Worm (Caenorhabditis elegans) whole organism, L1 larva: ENCODE data around the gene acbp-4.

Experiments
- C04F5.9 ChIP-seq: sonication (generic microtip); optimal IDR thresholded peaks from 2 replicates; lab custom pipeline; 2016; ENCODE audit warnings: missing genetic modification characterization, missing compliant biosample characterization
- C16A3.4 ChIP-seq: fragments of 150-350 bp; optimal IDR thresholded peaks from 2 replicates; lab custom pipeline; 2014; ENCODE audit warnings: missing biosample characterization, missing genetic modification characterization
- C34B4.2 ChIP-seq: sonication (generic microtip); optimal IDR thresholded peaks from 2 replicates; lab custom pipeline; 2017; ENCODE audit warnings: mild to moderate bottlenecking, missing genetic modification characterization, missing compliant biosample characterization
- F16B12.6 ChIP-seq: fragments of 150-350 bp; optimal IDR thresholded peaks from 2 replicates; lab custom pipeline; 2014; ENCODE audit warnings: missing biosample characterization, missing genetic modification characterization
- aha-1 ChIP-seq: fragments of 150-350 bp; optimal IDR thresholded peaks from 2 replicates; lab custom pipeline; 2014; ENCODE audit warnings: missing biosample characterization, missing genetic modification characterization
- aly-2 ChIP-seq: fragments of 150-350 bp; optimal IDR thresholded peaks from 2 replicates; lab custom pipeline; 2014; ENCODE audit warnings: missing biosample characterization, missing genetic modification characterization
- ama-1 ChIP-seq: fragments of 150-350 bp; optimal IDR thresholded peaks from 2 replicates; lab custom pipeline; 2014
- blmp-1 ChIP-seq: fragments of 150-350 bp; optimal IDR thresholded peaks from 2 replicates; lab custom pipeline; 2014; ENCODE audit warnings: missing biosample characterization, missing genetic modification characterization
- ceh-63 ChIP-seq: fragments of 200-800 bp; sonication (Bioruptor generic); optimal IDR thresholded peaks from 2 replicates; lab custom pipeline; 2018; ENCODE audit warnings: mild to moderate bottlenecking, missing genetic modification characterization, missing compliant biosample characterization
- ceh-8 ChIP-seq: fragments of 200-800 bp; sonication (Bioruptor generic); optimal IDR thresholded peaks from 2 replicates; lab custom pipeline; 2018; ENCODE audit warnings: mild to moderate bottlenecking, missing genetic modification characterization, moderate library complexity, missing compliant biosample characterization
- ceh-82 ChIP-seq, 3 experiments: fragments of 150-350 bp in 1 of 3; sonication (generic microtip) in 2 of 3; optimal IDR thresholded peaks; 2 replicates each; lab custom pipeline; 2014 to 2017; ENCODE audit warnings: missing biosample characterization in 3 of 3, missing genetic modification characterization in 3 of 3
- ceh-88 ChIP-seq: fragments of 200-800 bp; sonication (Bioruptor generic); IDR thresholded peaks from 2 replicates; pipeline ENCODE4 v1.3.6; 2022; ENCODE audit warnings: missing genetic modification characterization, missing compliant biosample characterization
- ceh-90 ChIP-seq: sonication (generic microtip); optimal IDR thresholded peaks from 2 replicates; lab custom pipeline; 2016; ENCODE audit warnings: missing genetic modification characterization, missing compliant biosample characterization
- dsc-1 ChIP-seq: sonication (generic microtip); optimal IDR thresholded peaks from 2 replicates; lab custom pipeline; 2016; ENCODE audit warnings: mild to moderate bottlenecking, missing genetic modification characterization, missing compliant biosample characterization
- efl-1 ChIP-seq, 4 experiments: fragments of 150-350 bp; optimal IDR thresholded peaks in 3 of 4; peaks in 1 of 4; 1 replicate in 1 of 4; 2 replicates in 3 of 4; lab custom pipeline; 2014; ENCODE audit warnings: missing biosample characterization in 2 of 4, missing genetic modification characterization in 2 of 4, missing genetic modification reagents in 2 of 4
- efl-3 ChIP-seq: fragments of 200-800 bp; sonication (Bioruptor generic); optimal IDR thresholded peaks from 2 replicates; lab custom pipeline; 2018; ENCODE audit warnings: mild to moderate bottlenecking, missing genetic modification characterization, missing compliant biosample characterization
- egl-13 ChIP-seq: sonication (generic microtip); optimal IDR thresholded peaks from 2 replicates; lab custom pipeline; 2016; ENCODE audit warnings: missing genotype, missing genetic modification reagents, missing genetic modification characterization, missing compliant biosample characterization
- elt-2 ChIP-seq: sonication (generic microtip); optimal IDR thresholded peaks from 2 replicates; lab custom pipeline; 2016; ENCODE audit warnings: missing genetic modification characterization, mild to moderate bottlenecking, inconsistent platforms, missing compliant biosample characterization, missing genetic modification reagents
- fkh-8 ChIP-seq: sonication (generic microtip); optimal IDR thresholded peaks from 2 replicates; lab custom pipeline; 2016; ENCODE audit warnings: mild to moderate bottlenecking, missing genetic modification characterization, missing compliant biosample characterization
- fos-1 ChIP-seq: fragments of 150-350 bp; optimal IDR thresholded peaks from 2 replicates; lab custom pipeline; 2014; ENCODE audit warnings: missing biosample characterization, missing genetic modification characterization
- grh-1 ChIP-seq: fragments of 200-800 bp; sonication (Bioruptor generic); IDR thresholded peaks from 2 replicates; pipeline ENCODE4 v1.3.6; 2022; ENCODE audit warnings: missing genetic modification reagents, missing genetic modification characterization, missing compliant biosample characterization
- hlh-17 ChIP-seq: fragments of 200-800 bp; sonication (Bioruptor generic); optimal IDR thresholded peaks from 2 replicates; lab custom pipeline; 2018; ENCODE audit warnings: missing genetic modification characterization, mild to moderate bottlenecking, missing compliant biosample characterization, moderate library complexity, borderline replicate concordance
- hlh-4 ChIP-seq: sonication (generic microtip); optimal IDR thresholded peaks from 2 replicates; lab custom pipeline; 2016; ENCODE audit warnings: mild to moderate bottlenecking, missing genetic modification characterization, missing compliant biosample characterization
- hpl-2 ChIP-seq: fragments of 150-350 bp; optimal IDR thresholded peaks from 2 replicates; lab custom pipeline; 2014; ENCODE audit warnings: missing biosample characterization, missing genetic modification reagents, missing genetic modification characterization
- irx-1 ChIP-seq: sonication (generic microtip); optimal IDR thresholded peaks from 2 replicates; lab custom pipeline; 2016; ENCODE audit warnings: missing genetic modification characterization, missing compliant biosample characterization
- isw-1 ChIP-seq: fragments of 200-800 bp; sonication (Bioruptor generic); IDR thresholded peaks from 2 replicates; pipeline ENCODE4 v1.3.6; 2022; ENCODE audit warnings: missing genetic modification characterization, missing compliant biosample characterization
- jun-1 ChIP-seq: fragments of 150-350 bp; optimal IDR thresholded peaks from 2 replicates; lab custom pipeline; 2014; ENCODE audit warnings: missing biosample characterization, missing genetic modification reagents, missing genetic modification characterization
- lin-13 ChIP-seq: fragments of 150-350 bp; optimal IDR thresholded peaks from 2 replicates; lab custom pipeline; 2014; ENCODE audit warnings: missing biosample characterization, missing genetic modification reagents, missing genetic modification characterization
- lin-15B ChIP-seq: fragments of 150-350 bp; sonication (generic microtip); optimal IDR thresholded peaks from 3 replicates; lab custom pipeline; 2014; ENCODE audit warnings: missing biosample characterization, missing genetic modification characterization
- lin-35 ChIP-seq, 2 experiments: fragments of 150-350 bp; optimal IDR thresholded peaks; 2 replicates each; lab custom pipeline; 2014; ENCODE audit warnings: missing biosample characterization in 2 of 2, missing genetic modification characterization in 2 of 2, missing genetic modification reagents in 2 of 2
- lir-3 ChIP-seq: sonication (generic microtip); optimal IDR thresholded peaks from 2 replicates; lab custom pipeline; 2016; ENCODE audit warnings: mild to moderate bottlenecking, missing genetic modification characterization, moderate library complexity, missing compliant biosample characterization; ENCODE audit not compliant: poor library complexity
- mab-9 ChIP-seq: fragments of 200-800 bp; sonication (Bioruptor generic); IDR thresholded peaks from 2 replicates; pipeline ENCODE4 v1.3.6; 2022; ENCODE audit warnings: missing genetic modification reagents, missing genetic modification characterization, missing compliant biosample characterization
- mef-2 ChIP-seq: fragments of 150-350 bp; optimal IDR thresholded peaks from 2 replicates; lab custom pipeline; 2014; ENCODE audit warnings: missing biosample characterization, missing genetic modification characterization
- mep-1 ChIP-seq: fragments of 150-350 bp; optimal IDR thresholded peaks from 2 replicates; lab custom pipeline; 2014; ENCODE audit warnings: missing biosample characterization, missing genetic modification characterization
- nhr-19 ChIP-seq: fragments of 200-800 bp; sonication (Bioruptor generic); conservative IDR thresholded peaks from 2 replicates; pipeline ENCODE4 v1.3.6; 2022; ENCODE audit warnings: missing genetic modification characterization, missing compliant biosample characterization
- nhr-20 ChIP-seq: sonication (generic microtip); optimal IDR thresholded peaks from 2 replicates; lab custom pipeline; 2016; ENCODE audit warnings: mild to moderate bottlenecking, missing genetic modification characterization, missing compliant biosample characterization
- nhr-237 ChIP-seq: fragments of 150-350 bp; optimal IDR thresholded peaks from 2 replicates; lab custom pipeline; 2014; ENCODE audit warnings: missing biosample characterization, missing genetic modification characterization
- nhr-28 ChIP-seq: fragments of 150-350 bp; optimal IDR thresholded peaks from 2 replicates; lab custom pipeline; 2014; ENCODE audit warnings: missing biosample characterization, missing genetic modification characterization
- nhr-47 ChIP-seq: sonication (generic microtip); optimal IDR thresholded peaks from 2 replicates; lab custom pipeline; 2016; ENCODE audit warnings: mild to moderate bottlenecking, missing genetic modification characterization, moderate library complexity, missing compliant biosample characterization
- nhr-77 ChIP-seq: fragments of 150-350 bp; optimal IDR thresholded peaks from 2 replicates; lab custom pipeline; 2014; ENCODE audit warnings: missing biosample characterization, missing genetic modification characterization
- nhr-84 ChIP-seq: sonication (generic microtip); optimal IDR thresholded peaks from 2 replicates; lab custom pipeline; 2017; ENCODE audit warnings: missing biosample characterization, missing genetic modification characterization
- nhr-85 ChIP-seq: sonication (generic microtip); peaks from one replicate; lab custom pipeline; 2016; ENCODE audit warnings: missing genetic modification characterization, inconsistent platforms, missing compliant biosample characterization
- nhr-90 ChIP-seq: sonication (generic microtip); optimal IDR thresholded peaks from 2 replicates; lab custom pipeline; 2016; ENCODE audit warnings: mild to moderate bottlenecking, missing genetic modification characterization, missing compliant biosample characterization; ENCODE audit not compliant: poor library complexity
- pax-3 ChIP-seq: fragments of 200-800 bp; sonication (Bioruptor generic); optimal IDR thresholded peaks from 2 replicates; lab custom pipeline; 2018; ENCODE audit warnings: mild to moderate bottlenecking, missing genetic modification characterization, moderate library complexity, missing compliant biosample characterization
- pqm-1 ChIP-seq: sonication (generic microtip); optimal IDR thresholded peaks from 3 replicates; lab custom pipeline; 2017; ENCODE audit warnings: missing biosample characterization, missing genetic modification characterization
- rnt-1 ChIP-seq: sonication (generic microtip); optimal IDR thresholded peaks from 2 replicates; lab custom pipeline; 2016; ENCODE audit warnings: mild to moderate bottlenecking, missing genetic modification characterization, moderate library complexity, missing compliant biosample characterization
- swsn-7 ChIP-seq: sonication (generic microtip); optimal IDR thresholded peaks from 2 replicates; lab custom pipeline; 2016; ENCODE audit warnings: missing genetic modification characterization, missing compliant biosample characterization
- tbx-2 ChIP-seq: sonication (generic microtip); optimal IDR thresholded peaks from 2 replicates; lab custom pipeline; 2016; ENCODE audit warnings: missing genetic modification characterization, missing compliant biosample characterization
- unc-30 ChIP-seq: sonication (generic microtip); optimal IDR thresholded peaks from 2 replicates; lab custom pipeline; 2017; ENCODE audit warnings: missing biosample characterization, missing genetic modification characterization
- unc-62 ChIP-seq: fragments of 150-350 bp; optimal IDR thresholded peaks from 2 replicates; lab custom pipeline; 2014; ENCODE audit warnings: missing biosample characterization, missing genetic modification reagents, missing genetic modification characterization
- unc-98 ChIP-seq: fragments of 200-800 bp; sonication (Bioruptor generic); IDR thresholded peaks from 2 replicates; pipeline ENCODE4 v1.3.6; 2022; ENCODE audit warnings: missing genetic modification characterization, missing compliant biosample characterization
- zag-1 ChIP-seq: fragments of 150-350 bp; optimal IDR thresholded peaks from 2 replicates; lab custom pipeline; 2014; ENCODE audit warnings: missing biosample characterization, missing genetic modification characterization
- zip-4 ChIP-seq: fragments of 200-800 bp; sonication (Bioruptor generic); optimal IDR thresholded peaks from 2 replicates; lab custom pipeline; 2018; ENCODE audit warnings: mild to moderate bottlenecking, missing genetic modification characterization, moderate library complexity, missing compliant biosample characterization
- ztf-4 ChIP-seq: fragments of 150-350 bp; optimal IDR thresholded peaks from 2 replicates; lab custom pipeline; 2014; ENCODE audit warnings: missing biosample characterization, missing genetic modification characterization

acbp-4 gene

DNA sequence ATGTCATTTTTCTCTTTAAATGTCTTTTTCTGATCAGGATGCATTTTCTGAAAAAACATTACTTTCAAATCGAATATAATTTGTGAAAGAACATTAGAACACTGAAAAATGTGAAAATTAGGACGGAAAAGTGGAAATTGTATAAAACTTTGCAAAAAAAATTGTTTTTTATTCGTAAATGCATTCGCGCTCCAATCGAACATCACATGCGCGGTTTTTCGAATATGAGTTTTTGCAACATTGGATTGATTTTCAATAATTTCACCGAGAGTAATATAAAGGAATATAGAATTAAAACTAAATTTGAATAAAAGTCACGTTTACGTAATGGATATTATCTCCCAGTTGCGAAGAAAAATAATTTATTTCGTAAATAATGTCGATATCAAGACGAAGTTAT, 31.7 kb downstream of the acbp-4 start, which contains the start of the genes spot-1 and B0361.11 (continued):
- TF ChIP-seq dsc-1 (peak; percentile 67), efl-1 (optimal IDR thresholded peaks at IDR 0.05; lab: Kevin White, UChicago) (peak; percentile 79 to 97), efl-1 (GFP tag; optimal IDR thresholded peaks at IDR 0.05 in 1 of 2; lab: Kevin White, UChicago) (peak; percentile 97 to 100), unc-98 (no peak), mep-1 (tag; lab: Kevin White, UChicago) (peak; percentile 55), zip-4 (GFP tag; lab: Kevin White, UChicago) (no peak), F16B12.6 (tag; lab: Kevin White, UChicago) (peak; percentile 34), grh-1 (GFP tag; lab: Robert Waterston, UW) (peak; percentile 43), C34B4.2 (tag; lab: Kevin White, UChicago) (no peak), lir-3 (tag; lab: Kevin White, UChicago) (peak; percentile 41), nhr-90 (tag; lab: Kevin White, UChicago) (peak; percentile 52), blmp-1 (peak; percentile 55), ceh-63 (GFP tag; lab: Kevin White, UChicago) (no peak), hpl-2 (no peak), lin-35 (GFP tag; optimal IDR thresholded peaks at IDR 0.05; lab: Kevin White, UChicago) (peak; percentile 96 to 99), nhr-47 (tag; lab: Kevin White, UChicago) (peak; percentile 77), unc-62 (GFP tag; lab: Kevin White, UChicago) (no peak), hlh-17 (GFP tag; lab: Kevin White, UChicago) (no peak), ceh-82 (tag; optimal IDR thresholded peaks at IDR 0.05; lab: Kevin White, UChicago) (peak; percentile 23 to 58 (median 50)), fos-1 (tag; lab: Kevin White, UChicago) (peak; percentile 18), tbx-2 (tag; lab: Kevin White, UChicago) (peak; percentile 69), elt-2 (tag; lab: Kevin White, UChicago) (peak; percentile 19), hlh-4 (tag; lab: Kevin White, UChicago) (no peak), egl-13 (tag; lab: Kevin White, UChicago) (peak; percentile 22), aly-2 (tag; lab: Kevin White, UChicago) (no peak), nhr-85 (tag; lab: Kevin White, UChicago) (peak; percentile 83), nhr-84 (tag; lab: Kevin White, UChicago) (no peak), efl-3 (GFP tag; lab: Kevin White, UChicago) (no peak), zag-1 (tag; lab: Kevin White, UChicago) (no peak), ceh-90 (tag; lab: Kevin White, UChicago) (no peak), mef-2 (tag; lab: Kevin White, UChicago) (no peak), ceh-88 (GFP tag; lab: Robert Waterston, UW) (no peak), irx-1 (tag; lab: Kevin White, UChicago) (peak; percentile 39), pax-3 (no peak), unc-30 (tag; lab: Kevin White, UChicago) (no peak), nhr-19 (GFP tag; lab: Robert Waterston, UW) (peak; percentile 68), nhr-237 (tag; lab: Kevin White, UChicago) (no peak), lin-13 (GFP tag; lab: Kevin White, UChicago) (peak; percentile 53), mab-9 (no peak), ama-1 (lab: Kevin White, UChicago) (no peak), nhr-28 (tag; lab: Kevin White, UChicago) (no peak), C16A3.4 (peak; percentile 72), lin-15B (tag; lab: Kevin White, UChicago) (peak; percentile 53), swsn-7 (tag; lab: Kevin White, UChicago) (peak; percentile 57), ceh-8 (GFP tag; lab: Kevin White, UChicago) (no peak), fkh-8 (tag; lab: Kevin White, UChicago) (no peak), jun-1 (tag; lab: Kevin White, UChicago) (peak; percentile 32), rnt-1 (tag; lab: Kevin White, UChicago) (peak; percentile 76), pqm-1 (tag; lab: Kevin White, UChicago) (no peak), isw-1 (GFP tag; lab: Robert Waterston, UW) (peak; percentile 58), aha-1 (tag; lab: Kevin White, UChicago) (no peak), C04F5.9 (peak; percentile 31), nhr-20 (tag; lab: Kevin White, UChicago) (peak; percentile 70), ztf-4 (no peak), nhr-77 (tag; lab: Kevin White, UChicago) (no peak)
